Fruit fly (Drosophila melanogaster) ovary, adult (tissue): ENCODE data around the gene CG8813.
A peak's percentile ranks its signal among the peaks of the same experiment; 100 is the strongest.

ENCODE experiments used
- CG17801 ChIP-seq: fragments of 200-800 bp; optimal IDR thresholded peaks from 2 replicates; lab custom pipeline; 2019; ENCODE audit warnings: missing biosample characterization, mild to moderate bottlenecking, missing genetic modification characterization, moderate library complexity; ENCODE audit not compliant: partially characterized antibody

CG8813 gene

dm6 chr2L:2882968-2883702 lies 13.7 kb downstream of the CG8813 start:
- TF ChIP-seq CG17801 (GFP tag; lab: Kevin White, UChicago) = no peak

dm6 chr2L:2883703-2884294 lies 14.3 kb downstream of the CG8813 start:
- no peak for TF ChIP-seq CG17801 (GFP tag; lab: Kevin White, UChicago)

- TF ChIP-seq CG17801 (GFP tag; lab: Kevin White, UChicago) = peak; percentile 65
These were observed 15.4 kb downstream of the CG8813 start for dm6 chr2L:2884683-2885502.

- peak; percentile 46 for TF ChIP-seq CG17801 (GFP tag; lab: Kevin White, UChicago)
These were observed 16.2 kb downstream of the CG8813 start, which contains the start of the genes NTPase and lilli for dm6 chr2L:2885503-2886225. Gene NTPase, minus strand, starts transcription at chr2L:2885850. Gene lilli, plus strand, starts transcription at chr2L:2885929.

- no peak for TF ChIP-seq CG17801 (GFP tag; lab: Kevin White, UChicago)
These were observed 16.7 kb downstream of the CG8813 start for dm6 chr2L:2886226-2886569.

dm6 chr2L:2886613-2887537 lies 17.4 kb downstream of the CG8813 start:
- peak; percentile 13 for TF ChIP-seq CG17801 (GFP tag; lab: Kevin White, UChicago)

dm6 chr2L:2887760-2888600 lies 18.5 kb downstream of the CG8813 start:
- no peak for TF ChIP-seq CG17801 (GFP tag; lab: Kevin White, UChicago)

dm6 chr2L:2888859-2889443 lies 19.5 kb downstream of the CG8813 start:
- TF ChIP-seq CG17801 (GFP tag; lab: Kevin White, UChicago) = no peak

- TF ChIP-seq CG17801 (GFP tag; lab: Kevin White, UChicago) = no peak
These were observed 21.7 kb downstream of the CG8813 start for dm6 chr2L:2891200-2891599.

dm6 chr2L:2894356-2894755 lies 24.9 kb downstream of the CG8813 start:
- TF ChIP-seq CG17801 (GFP tag; lab: Kevin White, UChicago) = no peak

- no peak for TF ChIP-seq CG17801 (GFP tag; lab: Kevin White, UChicago)
These were observed 27.6 kb downstream of the CG8813 start for dm6 chr2L:2897024-2897549.

dm6 chr2L:2897710-2898109 lies 28.3 kb downstream of the CG8813 start:
- no peak for TF ChIP-seq CG17801 (GFP tag; lab: Kevin White, UChicago)
